Fruit fly (Drosophila melanogaster): ENCODE results near the gene Plp.
A peak's percentile ranks its signal among the peaks of the same experiment; 100 is the strongest.

Gene Plp

dm6 chr3L:15098659-15099512 lies 4.4 kb upstream of the Plp start:
- TF ChIP-seq Adf1 (GFP tag; IDR thresholded peaks at IDR 0.05) (no peak), Spps (tag; optimal IDR thresholded peaks at IDR 0.05) (peak; percentile 93), odd (GFP tag; optimal IDR thresholded peaks at IDR 0.05) (peak; percentile 81), zen (tag; optimal IDR thresholded peaks at IDR 0.05) (peak; percentile 89), Oli (tag; optimal IDR thresholded peaks at IDR 0.05) (peak; percentile 80), CG34224 (GFP tag; IDR thresholded peaks at IDR 0.05; ENCODE audit: partially characterized antibody) (no peak), CG18476 (GFP tag; optimal IDR thresholded peaks at IDR 0.05) (peak; percentile 76), CG14710 (tag; optimal IDR thresholded peaks at IDR 0.05) (peak; percentile 97), repo (GFP tag; optimal IDR thresholded peaks at IDR 0.05) (peak; percentile 27), chif (GFP tag; optimal IDR thresholded peaks at IDR 0.05) (no peak), otp (GFP tag; IDR thresholded peaks at IDR 0.05) (no peak), CG16779 (GFP tag; IDR thresholded peaks at IDR 0.05) (no peak), Opbp (GFP tag; IDR thresholded peaks at IDR 0.05; ENCODE audit: partially characterized antibody) (no peak), CG14860 (GFP tag; IDR thresholded peaks at IDR 0.05; ENCODE audit: partially characterized antibody) (no peak), hkb (optimal IDR thresholded peaks at IDR 0.05) (no peak), hkb (GFP tag; IDR thresholded peaks at IDR 0.05) (peak; percentile 93), CG18619 (GFP tag; optimal IDR thresholded peaks at IDR 0.05) (peak; percentile 61), bowl (GFP tag; IDR thresholded peaks at IDR 0.05) (no peak), trh (GFP tag; optimal IDR thresholded peaks at IDR 0.05) (peak; percentile 12), CG11085 (GFP tag; IDR thresholded peaks at IDR 0.05) (peak; percentile 75), CG10543 (GFP tag; optimal IDR thresholded peaks at IDR 0.05) (peak; percentile 82), tgo (GFP tag; IDR thresholded peaks at IDR 0.05) (peak; percentile 90), Doc2 (GFP tag; IDR thresholded peaks at IDR 0.05) (no peak), gro (GFP tag; optimal IDR thresholded peaks at IDR 0.05) (no peak), CG17361 (GFP tag; IDR thresholded peaks at IDR 0.05) (peak; percentile 97), lab (GFP tag; optimal IDR thresholded peaks at IDR 0.05) (peak; percentile 90), CG7556 (GFP tag; optimal IDR thresholded peaks at IDR 0.05) (peak; percentile 93), CG3838 (GFP tag; optimal IDR thresholded peaks at IDR 0.05) (no peak), CG3995 (GFP tag; optimal IDR thresholded peaks at IDR 0.05) (no peak), CG8478 (optimal IDR thresholded peaks at IDR 0.05) (no peak), vfl (GFP tag; optimal IDR thresholded peaks at IDR 0.05) (no peak), ato (GFP tag; IDR thresholded peaks at IDR 0.05; ENCODE audit: partially characterized antibody) (no peak), CG4730 (GFP tag; IDR thresholded peaks at IDR 0.05) (peak; percentile 66), CG33213 (GFP tag; optimal IDR thresholded peaks at IDR 0.05) (no peak), CG11696 (GFP tag; IDR thresholded peaks at IDR 0.05) (peak; percentile 76), pum (GFP tag; optimal IDR thresholded peaks at IDR 0.05) (no peak), CG12744 (GFP tag; optimal IDR thresholded peaks at IDR 0.05) (no peak), D19A (tag; optimal IDR thresholded peaks at IDR 0.05) (peak; percentile 85), TFAM (GFP tag; optimal IDR thresholded peaks at IDR 0.05) (peak; percentile 35), Sox100B (GFP tag; optimal IDR thresholded peaks at IDR 0.05) (peak; percentile 95), fru (optimal IDR thresholded peaks at IDR 0.05) (no peak), CG4404 (GFP tag; IDR thresholded peaks at IDR 0.05) (peak; percentile 37), dimm (GFP tag; IDR thresholded peaks at IDR 0.05) (no peak), CrebB (tag; optimal IDR thresholded peaks at IDR 0.05) (peak; percentile 50), CG11560 (tag; IDR thresholded peaks at IDR 0.05) (no peak), CG10274 (GFP tag; optimal IDR thresholded peaks at IDR 0.05) (peak; percentile 31), Dip2 (GFP tag; IDR thresholded peaks at IDR 0.05) (no peak), cad (GFP tag; optimal IDR thresholded peaks at IDR 0.05) (no peak), CG18262 (tag; optimal IDR thresholded peaks at IDR 0.05) (peak; percentile 97), CG31365 (tag; optimal IDR thresholded peaks at IDR 0.05) (peak; percentile 45), CHES-1-like (GFP tag; optimal IDR thresholded peaks at IDR 0.05) (no peak)

All from whole organism, embryonic.